Worm (Caenorhabditis elegans) whole organism, late embryonic: Measurements from ENCODE around the gene ZK1098.2.

ENCODE experiments used
- K09A11.1 ChIP-seq: sonication (generic microtip); optimal IDR thresholded peaks from 2 replicates; lab custom pipeline; 2017; ENCODE audit warnings: antibody characterized with exemption, mild to moderate bottlenecking, missing genetic modification characterization, missing compliant biosample characterization; ENCODE audit not compliant: insufficient read depth
- ama-1 ChIP-seq: fragments of 150-350 bp; optimal IDR thresholded peaks from 2 replicates; lab custom pipeline; 2014
- dmd-4 ChIP-seq: sonication (generic microtip); optimal IDR thresholded peaks from 2 replicates; lab custom pipeline; 2016; ENCODE audit warnings: borderline replicate concordance, missing genetic modification characterization, missing compliant biosample characterization
- hlh-13 ChIP-seq: fragments of 200-800 bp; sonication (Bioruptor generic); optimal IDR thresholded peaks from 2 replicates; lab custom pipeline; 2018; ENCODE audit warnings: mild to moderate bottlenecking, missing genetic modification characterization, missing compliant biosample characterization
- pax-1 ChIP-seq: fragments of 150-350 bp; optimal IDR thresholded peaks from 2 replicates; lab custom pipeline; 2014; ENCODE audit warnings: missing biosample characterization, missing genetic modification characterization
- pha-4 ChIP-seq: fragments of 150-350 bp; optimal IDR thresholded peaks from 2 replicates; lab custom pipeline; 2018; ENCODE audit warnings: missing biosample characterization, missing genetic modification reagents, missing genetic modification characterization
- pros-1 ChIP-seq: fragments of 150-350 bp; optimal IDR thresholded peaks from 2 replicates; lab custom pipeline; 2014; ENCODE audit warnings: missing biosample characterization, missing genetic modification reagents, missing genetic modification characterization
- syd-9 ChIP-seq: sonication (generic microtip); optimal IDR thresholded peaks from 2 replicates; lab custom pipeline; 2016; ENCODE audit warnings: mild to moderate bottlenecking, missing genetic modification characterization, moderate library complexity, missing compliant biosample characterization
- unc-42 ChIP-seq: sonication (generic microtip); optimal IDR thresholded peaks from 2 replicates; lab custom pipeline; 2016; ENCODE audit warnings: missing genotype, missing genetic modification characterization, missing compliant biosample characterization

- TF ChIP-seq pros-1 (tag; lab: Kevin White, UChicago), result no peak
- TF ChIP-seq K09A11.1 (tag; lab: Kevin White, UChicago), result no peak
- TF ChIP-seq unc-42 (tag; lab: Kevin White, UChicago), result no peak
- no peak for TF ChIP-seq syd-9
- no peak for TF ChIP-seq pax-1 (tag; lab: Kevin White, UChicago)
- no peak for TF ChIP-seq pha-4 (tag; lab: Kevin White, UChicago)
- TF ChIP-seq ama-1 (lab: Kevin White, UChicago), result no peak
- TF ChIP-seq hlh-13, result no peak
- no peak for TF ChIP-seq dmd-4 (tag; lab: Kevin White, UChicago)
These were observed 15.4 kb upstream of the ZK1098.2 start, which contains the start of gene F55H2.8 for ce11 chrIII:9513569-9513968.
